Fruit fly (Drosophila melanogaster): ENCODE data around the gene CG13841.

Gene CG13841

dm6 chr3R:22726031-22726770, 41.3 kb downstream of the CG13841 start, which contains the start of gene RNF220 (continued):
- peak; percentile 82 for TF ChIP-seq amos (GFP tag; IDR thresholded peaks at IDR 0.05; ENCODE audit: partially characterized antibody)
- peak; percentile 41 for TF ChIP-seq CG1603 (tag; optimal IDR thresholded peaks at IDR 0.05)
- peak; percentile 60 for TF ChIP-seq CG17361 (GFP tag; IDR thresholded peaks at IDR 0.05)
- TF ChIP-seq Myb (GFP tag; optimal IDR thresholded peaks at IDR 0.05) = peak; percentile 68
- TF ChIP-seq CG17359 (tag; optimal IDR thresholded peaks at IDR 0.05) = no peak
- TF ChIP-seq CG30403 (GFP tag; optimal IDR thresholded peaks at IDR 0.05) = peak; percentile 54
- peak; percentile 30 for TF ChIP-seq dm (GFP tag; optimal IDR thresholded peaks at IDR 0.05)
- 0 out of 2 replicates have a peak, but pooled peaks have one; percentile 34 for TF ChIP-seq chm (GFP tag; IDR thresholded peaks at IDR 0.05)
- no peak for TF ChIP-seq peb (GFP tag; IDR thresholded peaks at IDR 0.05)
- 0 out of 2 replicates have a peak, but pooled peaks have one; percentile 8 for TF ChIP-seq klu (GFP tag; IDR thresholded peaks at IDR 0.05)
- peak; percentile 54; the same call in 1 of the 3 replicates for TF ChIP-seq CG34224 (GFP tag; IDR thresholded peaks at IDR 0.05; ENCODE audit: partially characterized antibody)
- TF ChIP-seq HLH54F (GFP tag; optimal IDR thresholded peaks at IDR 0.05) = no peak
- TF ChIP-seq Sin3A (optimal IDR thresholded peaks at IDR 0.05) = peak; percentile 31
- TF ChIP-seq Ets97D (GFP tag; optimal IDR thresholded peaks at IDR 0.05) = peak; percentile 20
- TF ChIP-seq CG9876 (GFP tag; optimal IDR thresholded peaks at IDR 0.05) = no peak
- peak; percentile 7 for TF ChIP-seq CG18599 (GFP tag; optimal IDR thresholded peaks at IDR 0.05)
- TF ChIP-seq dmrt99B (tag; optimal IDR thresholded peaks at IDR 0.05) = peak; percentile 13
- TF ChIP-seq pita (GFP tag; optimal IDR thresholded peaks at IDR 0.05) = no peak
- TF ChIP-seq NFAT (GFP tag; IDR thresholded peaks at IDR 0.05) = no peak
- no peak for TF ChIP-seq CG13894 (tag; optimal IDR thresholded peaks at IDR 0.05)
- no peak for TF ChIP-seq z (GFP tag; IDR thresholded peaks at IDR 0.05)
- TF ChIP-seq pzg (GFP tag; optimal IDR thresholded peaks at IDR 0.05) = peak; percentile 51
- TF ChIP-seq CG1602 (GFP tag; optimal IDR thresholded peaks at IDR 0.05) = peak; percentile 9
- TF ChIP-seq CG3838 (GFP tag; optimal IDR thresholded peaks at IDR 0.05) = no peak
- no peak for TF ChIP-seq corto (GFP tag; optimal IDR thresholded peaks at IDR 0.05)
- TF ChIP-seq CG2712 (tag; optimal IDR thresholded peaks at IDR 0.05) = peak; percentile 34
- TF ChIP-seq vnd (GFP tag; IDR thresholded peaks at IDR 0.05; ENCODE audit: partially characterized antibody) = peak; percentile 11
- 0 out of 3 replicates have a peak, but pooled peaks have one; percentile 9 for TF ChIP-seq ci (GFP tag; IDR thresholded peaks at IDR 0.05)
- peak; percentile 20; the same call in 1 of the 3 replicates for TF ChIP-seq Dbx (GFP tag; IDR thresholded peaks at IDR 0.05)
- TF ChIP-seq vfl (GFP tag; optimal IDR thresholded peaks at IDR 0.05) = no peak
- TF ChIP-seq Fer2 (tag; optimal IDR thresholded peaks at IDR 0.05) = no peak
- peak; percentile 11 for TF ChIP-seq CG2129 (GFP tag; IDR thresholded peaks at IDR 0.05; ENCODE audit: partially characterized antibody)
- no peak for TF ChIP-seq H15 (GFP tag; IDR thresholded peaks at IDR 0.05)
- no peak for TF ChIP-seq Dad (GFP tag; optimal IDR thresholded peaks at IDR 0.05)
- TF ChIP-seq sr (GFP tag; IDR thresholded peaks at IDR 0.05) = no peak
- TF ChIP-seq ato (GFP tag; IDR thresholded peaks at IDR 0.05; ENCODE audit: partially characterized antibody) = peak; percentile 47
- no peak for TF ChIP-seq CG3726 (GFP tag; IDR thresholded peaks at IDR 0.05)
- TF ChIP-seq CG30020 (tag; optimal IDR thresholded peaks at IDR 0.05) = peak; percentile 6
- peak; percentile 35 for TF ChIP-seq CG2678 (tag; optimal IDR thresholded peaks at IDR 0.05)
- no peak for TF ChIP-seq ken (GFP tag; IDR thresholded peaks at IDR 0.05)
- no peak for TF ChIP-seq bab2 (GFP tag; optimal IDR thresholded peaks at IDR 0.05)
- TF ChIP-seq CG32532 (GFP tag; IDR thresholded peaks at IDR 0.05) = no peak; the same call in 1 of the 2 replicates
- TF ChIP-seq CG17385 (GFP tag; optimal IDR thresholded peaks at IDR 0.05) = peak; percentile 12
- TF ChIP-seq CG9437 (GFP tag; optimal IDR thresholded peaks at IDR 0.05) = peak; percentile 97
- no peak for TF ChIP-seq repo (GFP tag; optimal IDR thresholded peaks at IDR 0.05)
- TF ChIP-seq CG1529 (GFP tag; optimal IDR thresholded peaks at IDR 0.05) = no peak
- peak; percentile 38 for TF ChIP-seq slbo (GFP tag; IDR thresholded peaks at IDR 0.05)
- no peak for TF ChIP-seq Abd-B (GFP tag; optimal IDR thresholded peaks at IDR 0.05)
- peak; percentile 5 for TF ChIP-seq Sox102F (GFP tag; optimal IDR thresholded peaks at IDR 0.05)
- peak; percentile 56 for TF ChIP-seq CG14710 (tag; optimal IDR thresholded peaks at IDR 0.05)
